Worm (Caenorhabditis elegans): ENCODE data around the gene baf-1.

DNA sequence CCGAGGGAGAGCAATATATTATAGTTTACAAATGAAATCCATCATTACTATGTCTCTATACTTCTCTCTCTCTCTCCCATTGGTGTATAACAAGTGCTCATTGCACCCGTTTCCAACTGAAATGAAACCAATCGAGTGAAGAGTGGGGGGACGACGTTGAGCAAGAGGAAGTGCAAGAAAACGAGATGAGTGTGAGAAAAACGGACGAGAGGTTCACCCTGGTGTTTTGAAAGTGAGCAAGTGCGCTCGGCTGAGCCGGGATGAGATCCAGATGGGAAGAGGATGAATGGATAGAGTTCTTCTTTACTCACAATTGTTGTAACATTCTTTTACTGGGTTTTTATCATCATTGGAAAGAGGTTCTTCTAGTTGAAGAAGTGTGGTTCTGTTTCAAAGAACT lies 16.5 kb downstream of the baf-1 start:
- no peak for TF ChIP-seq skn-1 (tag; optimal IDR thresholded peaks at IDR 0.05)
- peak; percentile 27 for TF ChIP-seq lin-11 (tag; optimal IDR thresholded peaks at IDR 0.05)
- no peak for TF ChIP-seq elt-1 (tag; optimal IDR thresholded peaks at IDR 0.05)
- no peak for TF ChIP-seq lin-13 (GFP tag; optimal IDR thresholded peaks at IDR 0.05)
- TF ChIP-seq elt-3 (tag; optimal IDR thresholded peaks at IDR 0.05), result no peak
- no peak for TF ChIP-seq ama-1 (optimal IDR thresholded peaks at IDR 0.05)
- no peak for TF ChIP-seq ztf-11 (tag; optimal IDR thresholded peaks at IDR 0.05)
- TF ChIP-seq nhr-237 (tag; optimal IDR thresholded peaks at IDR 0.05), result no peak
